Fruit fly (Drosophila melanogaster) whole organism, adult: ENCODE results near the gene CG42711.

Source experiments
- CG11617 ChIP-seq: fragments of 200-800 bp; sonication (Bioruptor generic); optimal IDR thresholded peaks from 2 replicates; lab custom pipeline; 2017; ENCODE audit warnings: mild to moderate bottlenecking, missing biosample characterization, missing genetic modification reagents, missing genetic modification characterization
- CG12768 ChIP-seq: fragments of 200-800 bp; sonication (Bioruptor generic); optimal IDR thresholded peaks from 2 replicates; lab custom pipeline; 2017; ENCODE audit warnings: missing biosample characterization, missing genetic modification characterization, mild to moderate bottlenecking, moderate library complexity, missing genetic modification reagents
- CG14711 ChIP-seq: fragments of 200-800 bp; sonication (Bioruptor generic); optimal IDR thresholded peaks from 2 replicates; lab custom pipeline; 2018; ENCODE audit warnings: missing biosample characterization, mild to moderate bottlenecking, missing genetic modification characterization, moderate library complexity
- CG1620 ChIP-seq: fragments of 200-800 bp; sonication (Bioruptor generic); optimal IDR thresholded peaks from 2 replicates; lab custom pipeline; 2016; ENCODE audit warnings: missing biosample characterization, missing genetic modification characterization
- CG33017 ChIP-seq: fragments of 200-800 bp; sonication (Bioruptor generic); optimal IDR thresholded peaks from 2 replicates; lab custom pipeline; 2018; ENCODE audit warnings: missing biosample characterization, mild to moderate bottlenecking, missing genetic modification characterization, moderate library complexity
- CG5204 ChIP-seq: fragments of 200-800 bp; sonication (Bioruptor generic); optimal IDR thresholded peaks from 2 replicates; lab custom pipeline; 2016; ENCODE audit warnings: missing biosample characterization, missing genetic modification characterization
- CG7045 ChIP-seq: fragments of 200-800 bp; sonication (Bioruptor generic); optimal IDR thresholded peaks from 2 replicates; lab custom pipeline; 2017; ENCODE audit warnings: missing biosample characterization, mild to moderate bottlenecking, missing genetic modification characterization
- CG7101 ChIP-seq: fragments of 200-800 bp; sonication (Bioruptor generic); optimal IDR thresholded peaks from 2 replicates; lab custom pipeline; 2018; ENCODE audit warnings: missing biosample characterization, mild to moderate bottlenecking, missing genetic modification characterization, moderate library complexity
- Clk ChIP-seq: fragments of 200-800 bp; sonication (Bioruptor generic); optimal IDR thresholded peaks from 2 replicates; lab custom pipeline; 2017; ENCODE audit warnings: missing biosample characterization, missing genetic modification characterization
- Crg-1 ChIP-seq: fragments of 200-800 bp; sonication (Bioruptor generic); optimal IDR thresholded peaks from 2 replicates; lab custom pipeline; 2016; ENCODE audit warnings: missing biosample characterization, missing genetic modification characterization
- Hr96 ChIP-seq: fragments of 200-800 bp; sonication (Bioruptor generic); optimal IDR thresholded peaks from 2 replicates; lab custom pipeline; 2016; ENCODE audit warnings: missing biosample characterization, missing genetic modification characterization
- Mnt ChIP-seq: fragments of 200-800 bp; sonication (Bioruptor generic); optimal IDR thresholded peaks from 2 replicates; lab custom pipeline; 2016; ENCODE audit warnings: missing biosample characterization, mild to moderate bottlenecking, missing genetic modification characterization
- bab1 ChIP-seq: fragments of 200-800 bp; sonication (Bioruptor generic); optimal IDR thresholded peaks from 3 replicates; lab custom pipeline; 2019; ENCODE audit warnings: missing biosample characterization, mild to moderate bottlenecking, missing genetic modification characterization, moderate library complexity
- cic ChIP-seq: fragments of 200-800 bp; sonication (Bioruptor generic); optimal IDR thresholded peaks from 2 replicates; lab custom pipeline; 2017; ENCODE audit warnings: missing biosample characterization, mild to moderate bottlenecking, missing genetic modification characterization, moderate library complexity
- cnc ChIP-seq, 2 experiments: fragments of >200 bp; optimal IDR thresholded peaks; 2 replicates each; lab custom pipeline; 2017
- kay ChIP-seq: fragments of 200-800 bp; sonication (Bioruptor generic); peaks from one replicate; lab custom pipeline; 2016; ENCODE audit warnings: missing biosample characterization, missing genetic modification characterization, borderline replicate concordance
- ovo ChIP-seq: fragments of 200-800 bp; sonication (Bioruptor generic); optimal IDR thresholded peaks from 2 replicates; lab custom pipeline; 2016; ENCODE audit warnings: missing biosample characterization, missing genetic modification characterization
- pad ChIP-seq: fragments of 200-800 bp; sonication (Bioruptor generic); optimal IDR thresholded peaks from 3 replicates; lab custom pipeline; 2017; ENCODE audit warnings: missing biosample characterization, missing genetic modification characterization, mild to moderate bottlenecking, moderate library complexity, missing genetic modification reagents
- tj ChIP-seq: fragments of 200-800 bp; sonication (Bioruptor generic); optimal IDR thresholded peaks from 3 replicates; lab custom pipeline; 2017; ENCODE audit warnings: missing biosample characterization, mild to moderate bottlenecking, missing genetic modification characterization, moderate library complexity
- toe ChIP-seq: fragments of 200-800 bp; sonication (Bioruptor generic); optimal IDR thresholded peaks from 2 replicates; lab custom pipeline; 2016; ENCODE audit warnings: missing biosample characterization, missing genetic modification characterization

CG42711 gene

DNA sequence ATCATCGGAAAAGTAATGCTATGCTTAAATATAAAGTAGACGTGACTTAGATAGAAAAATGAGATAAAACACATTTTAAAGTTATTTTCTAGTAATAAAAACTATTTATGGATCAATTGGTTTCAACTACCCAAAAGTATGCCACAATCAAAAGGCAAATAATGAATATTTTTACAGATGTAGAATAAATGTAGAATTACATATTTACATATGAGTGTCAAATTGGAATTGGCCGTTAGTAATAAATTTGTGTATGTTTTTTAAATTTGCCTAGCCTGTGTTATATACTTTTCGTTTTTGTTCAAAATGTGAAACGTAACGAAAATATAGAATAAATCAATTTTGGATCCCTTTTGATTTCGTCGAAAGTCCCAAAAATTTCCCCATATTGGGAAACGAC is 19.4 kb downstream of the CG42711 start, which contains the start of gene Acyp:
Gene Acyp (plus strand): TSS at position 301 of the 400 bp plus-strand sequence.
- TF ChIP-seq tj (GFP tag; lab: Kevin White, UChicago) (no peak), CG33017 (tag; lab: Kevin White, UChicago) (no peak), kay (no peak), bab1 (no peak), ovo (GFP tag; lab: Kevin White, UChicago) (no peak), CG1620 (GFP tag; lab: Kevin White, UChicago) (no peak), CG7101 (tag; lab: Kevin White, UChicago) (no peak), CG12768 (GFP tag; lab: Kevin White, UChicago) (no peak), CG11617 (no peak), CG5204 (no peak), CG7045 (GFP tag; lab: Kevin White, UChicago) (no peak)

DNA sequence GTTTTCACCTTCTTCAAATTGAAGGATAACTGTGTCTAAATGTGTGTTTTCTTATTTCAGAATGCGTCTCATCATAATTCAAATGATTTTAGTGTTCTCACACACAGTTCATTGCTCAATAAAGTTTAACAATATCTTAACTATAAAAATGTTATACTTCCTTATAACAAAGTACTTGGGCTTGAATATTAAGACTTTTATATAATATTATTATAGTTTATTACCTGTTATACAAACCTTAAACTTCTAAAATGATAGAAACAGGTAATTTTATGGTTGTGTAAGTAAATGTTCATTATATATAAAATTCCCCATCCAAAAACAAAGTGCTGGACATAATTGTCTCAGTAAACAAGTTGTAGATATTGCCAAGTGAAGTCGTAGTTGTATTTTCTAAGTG is 22.1 kb downstream of the CG42711 start, which contains the start of gene Ance-2:
Gene Ance-2 (plus strand): TSS at position 301 of the 400 bp plus-strand sequence.
- TF ChIP-seq CG7101 (tag; lab: Kevin White, UChicago) (no peak), kay (no peak), pad (GFP tag; lab: Kevin White, UChicago) (no peak), CG1620 (GFP tag; lab: Kevin White, UChicago) (no peak), Hr96 (GFP tag; lab: Kevin White, UChicago) (no peak), cic (GFP tag; lab: Kevin White, UChicago) (no peak), CG7045 (GFP tag; lab: Kevin White, UChicago) (no peak), toe (GFP tag; lab: Kevin White, UChicago) (no peak), tj (GFP tag; lab: Kevin White, UChicago) (no peak), ovo (GFP tag; lab: Kevin White, UChicago) (no peak), cnc (optimal IDR thresholded peaks at IDR 0.05; lab: Kevin White, UChicago) (no peak), bab1 (no peak), Clk (GFP tag; lab: Kevin White, UChicago) (no peak), CG14711 (tag; lab: Kevin White, UChicago) (no peak)

DNA sequence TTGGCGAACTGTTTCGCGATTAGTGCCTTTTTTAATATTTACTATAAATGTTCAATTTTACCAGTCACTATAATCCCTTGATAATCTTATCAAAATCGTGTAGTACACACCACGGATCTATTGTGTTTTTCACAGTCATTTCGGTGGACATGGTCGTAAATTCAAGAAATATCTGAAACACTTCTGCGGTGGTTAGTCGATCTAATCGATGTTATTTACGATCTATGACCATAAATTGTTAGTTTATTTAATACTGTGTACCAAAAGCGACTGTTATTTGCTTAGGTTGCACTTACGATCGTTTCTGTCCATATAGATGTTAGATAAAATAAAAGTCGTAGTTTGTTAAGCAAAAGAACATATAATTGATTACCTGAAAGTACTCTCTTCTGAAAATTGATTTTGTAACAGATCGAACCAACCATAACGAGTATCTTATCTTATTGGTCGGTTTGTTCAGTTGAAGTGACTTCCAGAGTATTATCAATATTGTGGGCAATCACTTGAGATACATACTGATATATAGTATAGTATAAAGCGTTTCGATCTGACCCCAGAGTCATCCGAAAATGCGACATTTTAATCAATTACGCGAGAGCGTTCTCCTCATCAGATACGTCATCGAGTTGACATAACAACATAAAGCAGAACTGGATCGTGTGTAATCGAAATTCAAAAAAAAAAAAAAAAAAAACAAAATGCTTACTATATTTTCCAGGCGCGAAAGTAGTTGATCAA is 25.1 kb downstream of the CG42711 start:
- no peak for TF ChIP-seq CG14711 (tag; lab: Kevin White, UChicago)
- no peak for TF ChIP-seq kay
- TF ChIP-seq cic (GFP tag; lab: Kevin White, UChicago), result peak; percentile 65
- no peak for TF ChIP-seq Hr96 (GFP tag; lab: Kevin White, UChicago)
- TF ChIP-seq CG7045 (GFP tag; lab: Kevin White, UChicago), result no peak
- peak; percentile 4 for TF ChIP-seq CG12768 (GFP tag; lab: Kevin White, UChicago)
- TF ChIP-seq tj (GFP tag; lab: Kevin White, UChicago), result no peak
- no peak for TF ChIP-seq Clk (GFP tag; lab: Kevin White, UChicago)

DNA sequence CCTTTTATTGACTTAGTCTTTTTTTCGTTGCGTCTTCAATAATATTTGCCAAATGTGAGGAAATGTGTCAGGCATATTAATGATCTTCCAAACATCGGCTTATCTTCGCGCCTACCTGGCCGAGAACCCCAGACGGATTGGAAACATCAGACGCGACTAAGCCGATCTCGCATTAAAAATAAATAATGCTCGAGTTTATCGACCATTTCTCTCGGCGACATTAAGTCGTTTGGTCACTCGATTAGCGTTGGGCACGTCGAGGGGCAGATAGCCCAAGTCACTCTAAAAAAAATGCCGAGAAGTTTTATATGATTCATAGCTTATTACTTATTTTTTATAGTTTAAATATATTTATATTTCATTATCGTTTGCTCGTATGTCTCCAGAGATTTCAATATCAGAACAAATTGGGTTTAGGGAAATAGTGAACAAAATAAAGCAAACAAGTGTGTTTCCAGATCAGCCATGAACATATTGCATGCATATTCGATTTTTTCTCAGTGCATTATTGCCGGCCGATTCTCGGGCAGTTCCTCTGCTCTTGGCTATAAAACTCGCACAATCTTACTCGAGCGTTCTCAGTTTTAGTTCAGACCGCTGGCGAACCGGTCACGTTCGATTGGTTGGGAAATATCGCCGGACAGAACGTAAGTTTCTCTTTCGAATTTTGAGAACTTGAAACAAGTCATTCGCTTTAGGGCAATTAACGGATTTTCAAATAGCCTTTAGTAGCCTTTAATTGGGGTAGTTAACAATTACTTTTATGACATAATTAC is 25.9 kb downstream of the CG42711 start, which contains the start of gene Ance:
Gene Ance (plus strand): TSS at position 574 of the 776 bp plus-strand sequence.
- TF ChIP-seq ovo (GFP tag; lab: Kevin White, UChicago), result no peak
- TF ChIP-seq CG7045 (GFP tag; lab: Kevin White, UChicago), result peak; percentile 48
- no peak for TF ChIP-seq cnc (optimal IDR thresholded peaks at IDR 0.05; lab: Kevin White, UChicago)
- peak; percentile 52 for TF ChIP-seq CG11617
- peak; percentile 15 for TF ChIP-seq CG33017 (tag; lab: Kevin White, UChicago)
- TF ChIP-seq kay, result peak; percentile 90
- TF ChIP-seq CG14711 (tag; lab: Kevin White, UChicago), result no peak
- peak; percentile 36 for TF ChIP-seq Hr96 (GFP tag; lab: Kevin White, UChicago)
- peak; percentile 9 for TF ChIP-seq CG12768 (GFP tag; lab: Kevin White, UChicago)
- TF ChIP-seq cic (GFP tag; lab: Kevin White, UChicago), result peak; percentile 74
- TF ChIP-seq bab1, result peak; percentile 18

DNA sequence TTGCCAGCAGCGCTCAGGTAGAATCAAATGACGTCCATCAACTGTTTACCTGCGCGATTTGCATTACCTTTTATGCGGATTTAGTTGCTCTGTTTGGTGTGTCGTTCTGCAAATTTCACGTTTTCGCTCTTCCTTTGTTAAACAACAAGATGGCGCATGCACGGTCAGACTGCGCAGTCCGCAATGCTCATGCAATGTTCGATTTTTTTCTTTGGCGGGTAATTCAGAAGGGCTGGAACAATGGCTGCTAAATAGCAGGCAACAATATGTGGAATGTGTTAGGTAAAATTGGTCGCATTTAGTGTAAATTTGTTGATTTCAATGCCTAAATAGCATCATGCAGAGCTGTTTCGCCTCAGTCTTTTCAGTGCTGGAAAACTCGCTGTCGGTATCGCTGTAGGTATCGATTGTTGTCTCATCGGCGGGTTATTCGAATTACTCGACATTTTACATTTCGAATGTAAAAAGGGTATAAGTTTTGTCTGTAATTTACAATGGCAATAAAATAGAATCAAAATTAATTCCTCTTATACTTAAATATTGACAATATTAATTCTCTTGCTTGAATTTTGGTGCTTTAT is 26.7 kb downstream of the CG42711 start, which contains the start of gene Smg5:
Gene Smg5 (minus strand): TSS at position 331 of the 581 bp plus-strand sequence.
- peak; percentile 50 for TF ChIP-seq CG14711 (tag; lab: Kevin White, UChicago)
- TF ChIP-seq kay, result no peak
- peak; percentile 82 for TF ChIP-seq tj (GFP tag; lab: Kevin White, UChicago)
- peak; percentile 61 for TF ChIP-seq CG12768 (GFP tag; lab: Kevin White, UChicago)
- TF ChIP-seq CG5204, result no peak
- peak; percentile 92 for TF ChIP-seq Hr96 (GFP tag; lab: Kevin White, UChicago)
- peak; percentile 28 for TF ChIP-seq CG33017 (tag; lab: Kevin White, UChicago)
- peak; percentile 71 for TF ChIP-seq Crg-1 (GFP tag; lab: Kevin White, UChicago)
- TF ChIP-seq Mnt, result peak; percentile 86
- TF ChIP-seq CG7101 (tag; lab: Kevin White, UChicago), result peak; percentile 54
- TF ChIP-seq bab1, result peak; percentile 99
- no peak for TF ChIP-seq toe (GFP tag; lab: Kevin White, UChicago)
- TF ChIP-seq cnc (optimal IDR thresholded peaks at IDR 0.05; lab: Kevin White, UChicago), result no peak
- TF ChIP-seq CG1620 (GFP tag; lab: Kevin White, UChicago), result peak; percentile 93
- TF ChIP-seq cic (GFP tag; lab: Kevin White, UChicago), result peak; percentile 54
- TF ChIP-seq pad (GFP tag; lab: Kevin White, UChicago), result peak; percentile 60
- peak; percentile 85 for TF ChIP-seq CG7045 (GFP tag; lab: Kevin White, UChicago)
- peak; percentile 95 for TF ChIP-seq CG11617
- peak; percentile 78 for TF ChIP-seq ovo (GFP tag; lab: Kevin White, UChicago)
- TF ChIP-seq Clk (GFP tag; lab: Kevin White, UChicago), result peak; percentile 87
